Worm (Caenorhabditis elegans) whole organism, young adult: ENCODE measurements around the gene C53A5.17.
A peak's percentile ranks its signal among the peaks of the same experiment; 100 is the strongest.

Experiments
- B0019.2 ChIP-seq: fragments of 200-800 bp; sonication (Bioruptor generic); conservative IDR thresholded peaks from 2 replicates; pipeline ENCODE4 v1.3.6; 2022; ENCODE audit warnings: missing genetic modification reagents, missing genetic modification characterization, missing compliant biosample characterization
- B0261.1 ChIP-seq: sonication (generic microtip); optimal IDR thresholded peaks from 2 replicates; lab custom pipeline; 2016; ENCODE audit warnings: mild to moderate bottlenecking, missing genetic modification characterization, moderate library complexity, missing compliant biosample characterization
- B0336.3 ChIP-seq: fragments of 200-800 bp; sonication (Bioruptor generic); IDR thresholded peaks from 2 replicates; pipeline ENCODE4 v1.3.6; 2022; ENCODE audit warnings: missing genetic modification characterization, missing compliant biosample characterization
- F10E7.11 ChIP-seq: sonication (generic microtip); optimal IDR thresholded peaks from 2 replicates; lab custom pipeline; 2017; ENCODE audit warnings: mild to moderate bottlenecking, missing genetic modification characterization, moderate library complexity, missing compliant biosample characterization
- F23B12.7 ChIP-seq: sonication (generic microtip); optimal IDR thresholded peaks from 2 replicates; lab custom pipeline; 2017; ENCODE audit warnings: missing genetic modification characterization, mild to moderate bottlenecking, missing compliant biosample characterization, antibody characterized with exemption, moderate library complexity; ENCODE audit not compliant: insufficient read depth
- F39B2.1 ChIP-seq: fragments of 200-800 bp; sonication (Bioruptor generic); IDR thresholded peaks from 2 replicates; pipeline ENCODE4 v1.3.6; 2022; ENCODE audit warnings: missing genetic modification reagents, missing genetic modification characterization, missing compliant biosample characterization
- F49E8.2 ChIP-seq: sonication (generic microtip); optimal IDR thresholded peaks from 3 replicates; lab custom pipeline; 2017; ENCODE audit warnings: missing genetic modification characterization, mild to moderate bottlenecking, missing compliant biosample characterization, antibody characterized with exemption, moderate library complexity; ENCODE audit not compliant: insufficient read depth
- F57C9.4 ChIP-seq: sonication (generic microtip); optimal IDR thresholded peaks from 2 replicates; lab custom pipeline; 2017; ENCODE audit warnings: mild to moderate bottlenecking, missing genetic modification characterization, missing compliant biosample characterization
- Y56A3A.18 ChIP-seq: fragments of 200-800 bp; sonication (Bioruptor generic); IDR thresholded peaks from 2 replicates; pipeline ENCODE4 v1.3.6; 2022; ENCODE audit warnings: missing genetic modification reagents, missing genetic modification characterization, missing compliant biosample characterization
- ZK185.1 ChIP-seq: sonication (generic microtip); optimal IDR thresholded peaks from 2 replicates; lab custom pipeline; 2016; ENCODE audit warnings: mild to moderate bottlenecking, missing genetic modification characterization, missing compliant biosample characterization; ENCODE audit not compliant: poor library complexity, severe bottlenecking
- aptf-3 ChIP-seq: fragments of 200-800 bp; sonication (Bioruptor generic); IDR thresholded peaks from 2 replicates; pipeline ENCODE4 v1.3.6; 2022; ENCODE audit warnings: missing genetic modification characterization, missing compliant biosample characterization
- atf-7 ChIP-seq: sonication (generic microtip); optimal IDR thresholded peaks from 2 replicates; lab custom pipeline; 2017; ENCODE audit warnings: mild to moderate bottlenecking, missing genetic modification characterization, missing compliant biosample characterization
- attf-5 ChIP-seq: fragments of 200-800 bp; sonication (Bioruptor generic); optimal IDR thresholded peaks from 2 replicates; lab custom pipeline; 2018; ENCODE audit warnings: mild to moderate bottlenecking, missing genetic modification characterization, missing compliant biosample characterization
- attf-6 ChIP-seq: fragments of 200-800 bp; sonication (Bioruptor generic); IDR thresholded peaks from 2 replicates; pipeline ENCODE4 v1.3.6; 2022; ENCODE audit warnings: missing genetic modification reagents, missing genetic modification characterization, missing compliant biosample characterization
- ccch-3 ChIP-seq: fragments of 200-800 bp; sonication (Bioruptor generic); optimal IDR thresholded peaks from 2 replicates; lab custom pipeline; 2018; ENCODE audit warnings: mild to moderate bottlenecking, missing genetic modification characterization, missing compliant biosample characterization
- ceh-40 ChIP-seq: fragments of 200-800 bp; sonication (Bioruptor generic); IDR thresholded peaks from 2 replicates; pipeline ENCODE4 v1.3.6; 2022; ENCODE audit warnings: missing genetic modification characterization, missing compliant biosample characterization
- dox-1 ChIP-seq: fragments of 200-800 bp; sonication (Bioruptor generic); IDR thresholded peaks from 2 replicates; pipeline ENCODE4 v1.3.6; 2022; ENCODE audit warnings: missing genetic modification reagents, missing genetic modification characterization, missing compliant biosample characterization
- dpl-1 ChIP-seq: fragments of 150-350 bp; optimal IDR thresholded peaks from 2 replicates; lab custom pipeline; 2014; ENCODE audit warnings: missing biosample characterization, missing genetic modification reagents, missing genetic modification characterization
- egrh-3 ChIP-seq: fragments of 200-800 bp; sonication (Bioruptor generic); IDR thresholded peaks from 2 replicates; pipeline ENCODE4 v1.3.6; 2022; ENCODE audit warnings: missing genetic modification reagents, missing genetic modification characterization, missing compliant biosample characterization
- ekl-4 ChIP-seq: fragments of 200-800 bp; sonication (Bioruptor generic); IDR thresholded peaks from 2 replicates; pipeline ENCODE4 v1.3.6; 2022; ENCODE audit warnings: missing genetic modification reagents, missing genetic modification characterization, missing compliant biosample characterization
- ets-4 ChIP-seq: fragments of 200-800 bp; sonication (Bioruptor generic); optimal IDR thresholded peaks from 2 replicates; lab custom pipeline; 2018; ENCODE audit warnings: mild to moderate bottlenecking, missing genetic modification characterization, missing compliant biosample characterization
- hlh-26 ChIP-seq: fragments of 200-800 bp; sonication (Bioruptor generic); conservative IDR thresholded peaks from 2 replicates; pipeline ENCODE4 v1.3.6; 2022; ENCODE audit warnings: missing genetic modification reagents, missing genetic modification characterization, missing compliant biosample characterization
- hmg-20 ChIP-seq: fragments of 200-800 bp; sonication (Bioruptor generic); IDR thresholded peaks from 2 replicates; pipeline ENCODE4 v1.3.6; 2022; ENCODE audit warnings: missing genetic modification reagents, missing genetic modification characterization, missing compliant biosample characterization
- let-526 ChIP-seq: fragments of 200-800 bp; sonication (Bioruptor generic); IDR thresholded peaks from 2 replicates; pipeline ENCODE4 v1.3.6; 2022; ENCODE audit warnings: missing genetic modification reagents, missing genetic modification characterization, missing compliant biosample characterization
- let-607 ChIP-seq, 2 experiments: fragments of 200-800 bp in 1 of 2; sonication (Bioruptor generic) in 1 of 2; sonication (generic microtip) in 1 of 2; optimal IDR thresholded peaks; 2 replicates each; lab custom pipeline; 2016 to 2018; ENCODE audit warnings: mild to moderate bottlenecking in 2 of 2, missing compliant biosample characterization in 2 of 2, missing genetic modification characterization in 2 of 2, moderate library complexity in 2 of 2, missing genotype in 1 of 2
- lin-35 ChIP-seq, 3 experiments: fragments of 150-350 bp in 2 of 3; sonication (generic microtip) in 1 of 3; optimal IDR thresholded peaks; 2 replicates each; lab custom pipeline; 2014 to 2018; ENCODE audit warnings: missing biosample characterization in 3 of 3, missing genetic modification characterization in 3 of 3, missing genetic modification reagents in 3 of 3
- lir-1 ChIP-seq: fragments of 200-800 bp; sonication (Bioruptor generic); conservative IDR thresholded peaks from 2 replicates; pipeline ENCODE4 v1.3.6; 2022; ENCODE audit warnings: missing genetic modification reagents, missing genetic modification characterization, missing compliant biosample characterization
- lsl-1 ChIP-seq: fragments of 200-800 bp; sonication (Bioruptor generic); optimal IDR thresholded peaks from 2 replicates; lab custom pipeline; 2018; ENCODE audit warnings: mild to moderate bottlenecking, missing genetic modification characterization, moderate library complexity, missing compliant biosample characterization
- madf-8 ChIP-seq: fragments of 200-800 bp; sonication (Bioruptor generic); conservative IDR thresholded peaks from 2 replicates; pipeline ENCODE4 v1.3.6; 2022; ENCODE audit warnings: missing genetic modification reagents, missing genetic modification characterization, missing compliant biosample characterization
- mcd-1 ChIP-seq: fragments of 200-800 bp; sonication (Bioruptor generic); IDR thresholded peaks from 2 replicates; pipeline ENCODE4 v1.3.6; 2022; ENCODE audit warnings: missing genetic modification reagents, missing genetic modification characterization, missing compliant biosample characterization
- mxl-1 ChIP-seq: sonication (generic microtip); optimal IDR thresholded peaks from 2 replicates; lab custom pipeline; 2016; ENCODE audit warnings: missing genetic modification characterization, missing compliant biosample characterization
- nhr-179 ChIP-seq: sonication (generic microtip); optimal IDR thresholded peaks from 2 replicates; lab custom pipeline; 2016; ENCODE audit warnings: mild to moderate bottlenecking, missing genetic modification characterization, missing compliant biosample characterization
- nhr-80 ChIP-seq: sonication (generic microtip); optimal IDR thresholded peaks from 2 replicates; lab custom pipeline; 2016; ENCODE audit warnings: missing genetic modification characterization, missing compliant biosample characterization
- rpc-1 ChIP-seq, 2 experiments: fragments of 150-350 bp in 1 of 2; sonication (generic microtip) in 1 of 2; optimal IDR thresholded peaks; 2 replicates each; lab custom pipeline; 2014 to 2018; ENCODE audit warnings: missing biosample characterization in 1 of 2, missing genetic modification characterization in 1 of 2, missing genetic modification reagents in 1 of 2, missing genotype in 1 of 2
- snpc-1.1 ChIP-seq: sonication (generic microtip); optimal IDR thresholded peaks from 2 replicates; lab custom pipeline; 2017; ENCODE audit warnings: missing genetic modification characterization, mild to moderate bottlenecking, missing compliant biosample characterization, antibody characterized with exemption, moderate library complexity, missing genotype, missing genetic modification reagents; ENCODE audit not compliant: insufficient read depth
- snpc-4 ChIP-seq, 5 experiments: fragments of 150-350 bp in 1 of 5; sonication (generic microtip) in 4 of 5; optimal IDR thresholded peaks; 2 replicates each; lab custom pipeline; 2014 to 2018; ENCODE audit warnings: missing genetic modification characterization in 5 of 5, missing biosample characterization in 3 of 5, antibody characterized with exemption in 2 of 5, mild to moderate bottlenecking in 2 of 5, missing compliant biosample characterization in 2 of 5, missing genotype in 2 of 5, moderate library complexity in 2 of 5, missing genetic modification reagents in 1 of 5
- tbp1 ChIP-seq: fragments of 200-800 bp; sonication (Bioruptor generic); optimal IDR thresholded peaks from 2 replicates; lab custom pipeline; 2018; ENCODE audit warnings: mild to moderate bottlenecking, missing genetic modification characterization, missing compliant biosample characterization
- tbx-9 ChIP-seq: sonication (generic microtip); optimal IDR thresholded peaks from 2 replicates; lab custom pipeline; 2016; ENCODE audit warnings: borderline replicate concordance, missing genetic modification characterization, inconsistent platforms, missing compliant biosample characterization
- unc-130 ChIP-seq: sonication (generic microtip); optimal IDR thresholded peaks from 2 replicates; lab custom pipeline; 2016; ENCODE audit warnings: missing genetic modification reagents, missing genetic modification characterization, missing compliant biosample characterization
- xnd-1 ChIP-seq: sonication (generic microtip); optimal IDR thresholded peaks from 2 replicates; lab custom pipeline; 2016; ENCODE audit warnings: missing genotype, missing genetic modification reagents, missing genetic modification characterization, missing compliant biosample characterization
- zfh-2 ChIP-seq: fragments of 200-800 bp; sonication (Bioruptor generic); conservative IDR thresholded peaks from 2 replicates; pipeline ENCODE4 v1.3.6; 2022; ENCODE audit warnings: missing genetic modification reagents, missing genetic modification characterization, missing compliant biosample characterization
- ztf-25 ChIP-seq: fragments of 200-800 bp; sonication (Bioruptor generic); IDR thresholded peaks from 2 replicates; pipeline ENCODE4 v1.3.6; 2022; ENCODE audit warnings: missing genetic modification reagents, missing genetic modification characterization, missing compliant biosample characterization
- ztf-6 ChIP-seq: fragments of 200-800 bp; sonication (Bioruptor generic); IDR thresholded peaks from 2 replicates; pipeline ENCODE4 v1.3.6; 2022; ENCODE audit warnings: missing genetic modification reagents, missing genetic modification characterization, missing compliant biosample characterization

The C53A5.17 gene

ce11 chrV:14506713-14507675 lies 13.9 kb downstream of the C53A5.17 start:
- TF ChIP-seq lsl-1 (GFP tag; lab: Kevin White, UChicago) (no peak), lin-35 (GFP tag; optimal IDR thresholded peaks at IDR 0.05; lab: Kevin White, UChicago) (no peak), aptf-3 (GFP tag; lab: Robert Waterston, UW) (no peak), tbp1 (no peak), F39B2.1 (GFP tag; lab: Robert Waterston, UW) (no peak), snpc-4 (GFP tag; optimal IDR thresholded peaks at IDR 0.05; lab: Kevin White, UChicago) (no peak), snpc-4 (tag; optimal IDR thresholded peaks at IDR 0.05; lab: Kevin White, UChicago) (no peak), mxl-1 (tag; lab: Kevin White, UChicago) (no peak), Y56A3A.18 (GFP tag; lab: Robert Waterston, UW) (no peak), ccch-3 (GFP tag; lab: Kevin White, UChicago) (no peak), ztf-6 (GFP tag; lab: Robert Waterston, UW) (no peak), attf-5 (GFP tag; lab: Kevin White, UChicago) (no peak), dpl-1 (GFP tag; lab: Kevin White, UChicago) (no peak), B0261.1 (no peak)

DNA sequence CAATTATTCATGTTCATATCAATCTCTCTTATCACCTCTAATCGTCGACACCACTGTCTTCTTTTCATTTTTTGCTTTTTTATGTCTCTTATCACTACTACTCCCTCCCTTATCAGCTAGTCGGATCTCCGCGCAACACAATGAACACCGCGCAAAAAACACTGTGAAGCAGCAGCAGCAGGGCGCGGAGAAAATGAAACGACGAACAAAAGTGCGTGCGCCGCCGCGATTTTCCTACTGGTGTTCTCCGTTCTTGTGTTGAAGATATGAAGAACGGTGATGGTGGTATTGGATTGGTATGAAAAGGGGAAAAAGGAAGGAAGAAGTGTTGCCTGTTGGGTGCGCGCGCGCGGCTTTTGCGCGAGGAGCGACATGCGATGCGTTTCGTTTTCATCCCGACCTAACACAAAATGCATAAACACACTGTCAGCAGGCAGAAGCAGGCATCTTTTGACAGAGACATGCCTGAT lies 15.1 kb downstream of the C53A5.17 start:
- TF ChIP-seq xnd-1 (tag; lab: Kevin White, UChicago) (no peak), F23B12.7 (tag; lab: Kevin White, UChicago) (no peak), nhr-179 (tag; lab: Kevin White, UChicago) (no peak), attf-6 (GFP tag; lab: Robert Waterston, UW) (no peak), ZK185.1 (tag; lab: Kevin White, UChicago) (no peak), ekl-4 (GFP tag; lab: Robert Waterston, UW) (no peak), atf-7 (tag; lab: Kevin White, UChicago) (no peak), F57C9.4 (no peak), lir-1 (no peak), dox-1 (GFP tag; lab: Robert Waterston, UW) (peak; percentile 48; the same call in 1 of the 2 replicates), zfh-2 (peak; percentile 62), B0019.2 (GFP tag; lab: Robert Waterston, UW) (no peak), madf-8 (GFP tag; lab: Robert Waterston, UW) (no peak), nhr-80 (peak; percentile 78), let-607 (tag; optimal IDR thresholded peaks at IDR 0.05; lab: Kevin White, UChicago) (peak in 1 of 2 experiments; percentile 1), let-526 (GFP tag; lab: Robert Waterston, UW) (no peak), Y56A3A.18 (GFP tag; lab: Robert Waterston, UW) (no peak), mcd-1 (GFP tag; lab: Robert Waterston, UW) (no peak), B0336.3 (no peak), ceh-40 (GFP tag; lab: Robert Waterston, UW) (no peak), rpc-1 (optimal IDR thresholded peaks at IDR 0.05; lab: Kevin White, UChicago) (no peak), rpc-1 (tag; optimal IDR thresholded peaks at IDR 0.05; lab: Kevin White, UChicago) (no peak), ets-4 (GFP tag; lab: Kevin White, UChicago) (no peak), hlh-26 (no peak), snpc-1.1 (no peak), ztf-25 (GFP tag; lab: Robert Waterston, UW) (0 out of 2 replicates have a peak, but pooled peaks have one; percentile 15), lin-35 (GFP tag; optimal IDR thresholded peaks at IDR 0.05; lab: Kevin White, UChicago) (no peak), unc-130 (GFP tag; lab: Kevin White, UChicago) (no peak), F49E8.2 (no peak), hmg-20 (GFP tag; lab: Robert Waterston, UW) (no peak), attf-5 (GFP tag; lab: Kevin White, UChicago) (no peak), ztf-6 (GFP tag; lab: Robert Waterston, UW) (no peak), egrh-3 (GFP tag; lab: Robert Waterston, UW) (no peak), tbx-9 (tag; lab: Kevin White, UChicago) (no peak), F10E7.11 (tag; lab: Kevin White, UChicago) (no peak)
